Fruit fly (Drosophila melanogaster) Kc167 (cell line): ENCODE results near the gene grp.

Experiments
- Myc ChIP-seq: fragments of >200 bp; optimal IDR thresholded peaks from 2 replicates; lab custom pipeline; 2017; ENCODE audit warnings: missing external identifiers
- insv ChIP-seq: fragments of >200 bp; optimal IDR thresholded peaks from 3 replicates; lab custom pipeline; 2018; ENCODE audit warnings: missing external identifiers

DNA sequence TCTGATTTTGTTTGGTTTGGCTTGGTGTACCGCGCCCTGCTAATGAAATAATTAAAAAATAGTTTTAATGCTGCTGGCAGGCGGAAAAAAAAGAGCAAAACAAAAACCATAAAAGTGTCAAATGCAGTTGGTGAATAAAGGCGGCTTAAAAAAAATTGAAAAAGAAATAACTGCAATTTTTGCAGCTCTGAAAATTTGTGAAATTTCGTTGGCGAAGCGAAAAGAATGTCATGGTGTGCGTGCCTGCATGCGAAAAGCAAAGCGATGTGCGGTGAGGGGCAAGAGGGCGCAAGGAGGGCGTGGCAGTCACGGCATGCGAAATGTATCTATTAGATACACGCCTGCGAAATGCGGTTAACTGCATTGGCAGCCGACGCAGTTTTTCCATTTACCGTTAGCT, 41.5 kb upstream of the grp start:
- TF ChIP-seq Myc (lab: Kevin White, UChicago): no peak
- TF ChIP-seq insv (lab: Kevin White, UChicago): no peak
